Worm (Caenorhabditis elegans): ENCODE data around the gene D1086.7.

ce11 chrV:14128858-14129257 is 44.8 kb downstream of the D1086.7 start:
- TF ChIP-seq egl-27 (tag; optimal IDR thresholded peaks at IDR 0.05) = no peak
- TF ChIP-seq lin-39 (tag; optimal IDR thresholded peaks at IDR 0.05) = no peak
